Worm (Caenorhabditis elegans) whole organism, young adult: ENCODE results near the gene ndua-7.
A peak's percentile ranks its signal among the peaks of the same experiment; 100 is the strongest.

Experiments used
- B0035.1 ChIP-seq: sonication (generic microtip); optimal IDR thresholded peaks from 2 replicates; lab custom pipeline; 2016; ENCODE audit warnings: missing genetic modification characterization, mild to moderate bottlenecking, missing compliant biosample characterization, missing genotype, missing genetic modification reagents
- B0336.3 ChIP-seq: fragments of 200-800 bp; sonication (Bioruptor generic); IDR thresholded peaks from 2 replicates; pipeline ENCODE4 v1.3.6; 2022; ENCODE audit warnings: missing genetic modification characterization, missing compliant biosample characterization
- C06A6.2 ChIP-seq: fragments of 200-800 bp; sonication (Bioruptor generic); conservative IDR thresholded peaks from 2 replicates; pipeline ENCODE4 v1.3.6; 2022; ENCODE audit warnings: missing genetic modification characterization, missing compliant biosample characterization
- C17E4.6 ChIP-seq: fragments of 200-800 bp; sonication (Bioruptor generic); IDR thresholded peaks from 2 replicates; pipeline ENCODE4 v1.3.6; 2022; ENCODE audit warnings: missing genetic modification reagents, missing genetic modification characterization, missing compliant biosample characterization
- F23B12.7 ChIP-seq: sonication (generic microtip); optimal IDR thresholded peaks from 2 replicates; lab custom pipeline; 2017; ENCODE audit warnings: missing genetic modification characterization, mild to moderate bottlenecking, missing compliant biosample characterization, antibody characterized with exemption, moderate library complexity; ENCODE audit not compliant: insufficient read depth
- F57A8.1 ChIP-seq: fragments of 200-800 bp; sonication (Bioruptor generic); optimal IDR thresholded peaks from 2 replicates; lab custom pipeline; 2018; ENCODE audit warnings: mild to moderate bottlenecking, missing genetic modification characterization, moderate library complexity, missing compliant biosample characterization
- T26A5.8 ChIP-seq: sonication (generic microtip); optimal IDR thresholded peaks from 2 replicates; lab custom pipeline; 2016; ENCODE audit warnings: missing genetic modification characterization, missing compliant biosample characterization
- Y95B8A.8 ChIP-seq: fragments of 200-800 bp; sonication (Bioruptor generic); IDR thresholded peaks from 2 replicates; pipeline ENCODE4 v1.3.6; 2022; ENCODE audit warnings: missing genetic modification reagents, missing genetic modification characterization, missing compliant biosample characterization
- ZK185.1 ChIP-seq: sonication (generic microtip); optimal IDR thresholded peaks from 2 replicates; lab custom pipeline; 2016; ENCODE audit warnings: mild to moderate bottlenecking, missing genetic modification characterization, missing compliant biosample characterization; ENCODE audit not compliant: poor library complexity, severe bottlenecking
- akir-1 ChIP-seq: fragments of 200-800 bp; sonication (Bioruptor generic); optimal IDR thresholded peaks from 2 replicates; lab custom pipeline; 2018; ENCODE audit warnings: mild to moderate bottlenecking, missing genetic modification characterization, moderate library complexity, missing compliant biosample characterization
- attf-5 ChIP-seq: fragments of 200-800 bp; sonication (Bioruptor generic); optimal IDR thresholded peaks from 2 replicates; lab custom pipeline; 2018; ENCODE audit warnings: mild to moderate bottlenecking, missing genetic modification characterization, missing compliant biosample characterization
- attf-6 ChIP-seq: fragments of 200-800 bp; sonication (Bioruptor generic); IDR thresholded peaks from 2 replicates; pipeline ENCODE4 v1.3.6; 2022; ENCODE audit warnings: missing genetic modification reagents, missing genetic modification characterization, missing compliant biosample characterization
- cebp-1 ChIP-seq, 2 experiments: fragments of 200-800 bp in 1 of 2; sonication (Bioruptor generic) in 1 of 2; sonication (generic microtip) in 1 of 2; IDR thresholded peaks in 1 of 2; optimal IDR thresholded peaks in 1 of 2; 2 replicates each; pipeline versions ENCODE4 v1.3.6 to Lab custom; 2017 to 2022; ENCODE audit warnings: missing compliant biosample characterization in 2 of 2, missing genetic modification characterization in 2 of 2, mild to moderate bottlenecking in 1 of 2, missing genetic modification reagents in 1 of 2, moderate library complexity in 1 of 2
- ceh-100 ChIP-seq: fragments of 200-800 bp; sonication (Bioruptor generic); IDR thresholded peaks from 2 replicates; pipeline ENCODE4 v1.3.6; 2022; ENCODE audit warnings: missing genetic modification reagents, missing genetic modification characterization, missing compliant biosample characterization
- dox-1 ChIP-seq: fragments of 200-800 bp; sonication (Bioruptor generic); IDR thresholded peaks from 2 replicates; pipeline ENCODE4 v1.3.6; 2022; ENCODE audit warnings: missing genetic modification reagents, missing genetic modification characterization, missing compliant biosample characterization
- dpff-1 ChIP-seq: sonication (generic microtip); optimal IDR thresholded peaks from 2 replicates; lab custom pipeline; 2017; ENCODE audit warnings: mild to moderate bottlenecking, missing genetic modification characterization, missing compliant biosample characterization
- egl-18 ChIP-seq: fragments of 200-800 bp; sonication (Bioruptor generic); IDR thresholded peaks from 2 replicates; pipeline ENCODE4 v1.3.6; 2022; ENCODE audit warnings: missing genetic modification reagents, missing genetic modification characterization, missing compliant biosample characterization
- egrh-3 ChIP-seq: fragments of 200-800 bp; sonication (Bioruptor generic); IDR thresholded peaks from 2 replicates; pipeline ENCODE4 v1.3.6; 2022; ENCODE audit warnings: missing genetic modification reagents, missing genetic modification characterization, missing compliant biosample characterization
- ekl-4 ChIP-seq: fragments of 200-800 bp; sonication (Bioruptor generic); IDR thresholded peaks from 2 replicates; pipeline ENCODE4 v1.3.6; 2022; ENCODE audit warnings: missing genetic modification reagents, missing genetic modification characterization, missing compliant biosample characterization
- ets-4 ChIP-seq: fragments of 200-800 bp; sonication (Bioruptor generic); optimal IDR thresholded peaks from 2 replicates; lab custom pipeline; 2018; ENCODE audit warnings: mild to moderate bottlenecking, missing genetic modification characterization, missing compliant biosample characterization
- fkh-3 ChIP-seq: sonication (generic microtip); optimal IDR thresholded peaks from 2 replicates; lab custom pipeline; 2016; ENCODE audit warnings: mild to moderate bottlenecking, missing genetic modification characterization, missing compliant biosample characterization
- hmg-1.2 ChIP-seq: fragments of 200-800 bp; sonication (Bioruptor generic); IDR thresholded peaks from 2 replicates; pipeline ENCODE4 v1.3.6; 2022; ENCODE audit warnings: missing genetic modification reagents, missing genetic modification characterization, missing compliant biosample characterization
- hrde-1 ChIP-seq: sonication (generic microtip); optimal IDR thresholded peaks from 2 replicates; lab custom pipeline; 2016; ENCODE audit warnings: missing genetic modification characterization, mild to moderate bottlenecking, missing compliant biosample characterization, moderate library complexity, missing genotype, missing genetic modification reagents, borderline replicate concordance
- let-607 ChIP-seq, 2 experiments: fragments of 200-800 bp in 1 of 2; sonication (Bioruptor generic) in 1 of 2; sonication (generic microtip) in 1 of 2; optimal IDR thresholded peaks; 2 replicates each; lab custom pipeline; 2016 to 2018; ENCODE audit warnings: mild to moderate bottlenecking in 2 of 2, missing compliant biosample characterization in 2 of 2, missing genetic modification characterization in 2 of 2, moderate library complexity in 2 of 2, missing genotype in 1 of 2
- lin-26 ChIP-seq: fragments of 200-800 bp; sonication (Bioruptor generic); IDR thresholded peaks from 2 replicates; pipeline ENCODE4 v1.3.6; 2022; ENCODE audit warnings: missing genetic modification reagents, missing genetic modification characterization, missing compliant biosample characterization
- mcd-1 ChIP-seq: fragments of 200-800 bp; sonication (Bioruptor generic); IDR thresholded peaks from 2 replicates; pipeline ENCODE4 v1.3.6; 2022; ENCODE audit warnings: missing genetic modification reagents, missing genetic modification characterization, missing compliant biosample characterization
- nfya-2 ChIP-seq: fragments of 200-800 bp; sonication (Bioruptor generic); IDR thresholded peaks from 2 replicates; pipeline ENCODE4 v1.3.6; 2022; ENCODE audit warnings: missing genetic modification reagents, missing genetic modification characterization, missing compliant biosample characterization
- nfyb-1 ChIP-seq: fragments of 200-800 bp; sonication (Bioruptor generic); IDR thresholded peaks from 2 replicates; pipeline ENCODE4 v1.3.6; 2022; ENCODE audit warnings: missing genetic modification reagents, missing genetic modification characterization, missing compliant biosample characterization
- nhr-80 ChIP-seq: sonication (generic microtip); optimal IDR thresholded peaks from 2 replicates; lab custom pipeline; 2016; ENCODE audit warnings: missing genetic modification characterization, missing compliant biosample characterization
- pbrm-1 ChIP-seq: fragments of 200-800 bp; sonication (Bioruptor generic); IDR thresholded peaks from 2 replicates; pipeline ENCODE4 v1.3.6; 2022; ENCODE audit warnings: missing genetic modification reagents, missing genetic modification characterization, missing compliant biosample characterization
- pha-4 ChIP-seq: fragments of 150-350 bp; sonication (generic microtip); optimal IDR thresholded peaks from 2 replicates; lab custom pipeline; 2014; ENCODE audit warnings: missing biosample characterization, missing genetic modification reagents, missing genetic modification characterization
- snpc-3.4 ChIP-seq: sonication (generic microtip); optimal IDR thresholded peaks from 2 replicates; lab custom pipeline; 2017; ENCODE audit warnings: missing genetic modification characterization, mild to moderate bottlenecking, missing compliant biosample characterization, antibody characterized with exemption, moderate library complexity, missing genotype, missing genetic modification reagents
- snpc-4 ChIP-seq, 5 experiments: fragments of 150-350 bp in 1 of 5; sonication (generic microtip) in 4 of 5; optimal IDR thresholded peaks; 2 replicates each; lab custom pipeline; 2014 to 2018; ENCODE audit warnings: missing genetic modification characterization in 5 of 5, missing biosample characterization in 3 of 5, antibody characterized with exemption in 2 of 5, mild to moderate bottlenecking in 2 of 5, missing compliant biosample characterization in 2 of 5, missing genotype in 2 of 5, moderate library complexity in 2 of 5, missing genetic modification reagents in 1 of 5
- tbx-9 ChIP-seq: sonication (generic microtip); optimal IDR thresholded peaks from 2 replicates; lab custom pipeline; 2016; ENCODE audit warnings: borderline replicate concordance, missing genetic modification characterization, inconsistent platforms, missing compliant biosample characterization
- unc-62 ChIP-seq: fragments of 150-350 bp; optimal IDR thresholded peaks from 2 replicates; lab custom pipeline; 2014; ENCODE audit warnings: missing biosample characterization, missing genetic modification reagents, missing genetic modification characterization
- zfh-2 ChIP-seq: fragments of 200-800 bp; sonication (Bioruptor generic); conservative IDR thresholded peaks from 2 replicates; pipeline ENCODE4 v1.3.6; 2022; ENCODE audit warnings: missing genetic modification reagents, missing genetic modification characterization, missing compliant biosample characterization
- ztf-22 ChIP-seq: fragments of 200-800 bp; sonication (Bioruptor generic); optimal IDR thresholded peaks from 2 replicates; lab custom pipeline; 2018; ENCODE audit warnings: mild to moderate bottlenecking, missing genetic modification characterization, moderate library complexity, missing compliant biosample characterization

The ndua-7 gene

DNA sequence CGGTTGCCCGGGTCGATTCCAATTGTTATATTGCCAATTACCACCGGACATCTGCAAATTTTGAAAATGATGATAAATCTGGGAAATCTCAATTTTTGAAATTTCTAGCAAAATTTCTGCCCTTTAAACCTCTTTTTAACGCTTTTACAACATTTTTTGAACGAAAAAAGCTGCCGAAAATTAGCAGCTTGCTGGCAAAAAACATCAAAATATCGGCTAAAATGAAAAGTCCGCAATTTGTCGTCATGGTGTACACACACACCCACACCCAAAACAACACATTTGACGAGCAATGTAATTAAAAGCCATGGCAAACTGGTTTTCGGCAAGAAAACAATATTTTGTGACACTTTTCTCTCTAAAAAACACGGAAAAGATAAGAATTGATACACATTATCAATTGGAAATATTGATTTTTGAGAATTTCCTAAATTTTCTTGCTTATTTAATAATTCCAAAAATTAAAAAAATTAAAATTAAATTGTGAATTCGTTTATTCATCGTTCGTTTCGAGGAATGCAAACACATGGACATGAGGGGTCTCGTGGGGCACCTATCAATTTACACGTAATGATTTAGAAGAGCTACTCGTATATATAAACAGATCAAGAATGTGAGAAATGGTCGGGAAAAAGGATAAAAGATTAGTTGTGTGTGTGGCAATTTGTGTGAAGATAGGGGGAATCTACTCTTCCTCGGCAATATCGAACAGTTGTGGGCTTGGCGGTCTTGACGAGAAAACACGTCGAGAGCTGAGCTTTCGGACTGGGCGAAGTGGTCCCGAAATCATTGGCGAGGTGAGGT is 33.6 kb downstream of the ndua-7 start, which contains the start of gene pqn-27 (continued):
- TF ChIP-seq attf-6 (no peak), F23B12.7 (tag; lab: Kevin White, UChicago) (peak; percentile 50), ztf-22 (GFP tag; lab: Kevin White, UChicago) (peak; percentile 65), hmg-1.2 (GFP tag; lab: Robert Waterston, UW) (no peak)
- TF ChIP-seq, all 124 proteins: peak for 41

ce11 chrII:13456622-13457021 is 37.8 kb downstream of the ndua-7 start:
- 0 out of 2 replicates have a peak, but pooled peaks have one; percentile 19 for TF ChIP-seq egrh-3
- 0 out of 2 replicates have a peak, but pooled peaks have one; percentile 29 for TF ChIP-seq hmg-1.2 (GFP tag; lab: Robert Waterston, UW)
- TF ChIP-seq attf-5 (GFP tag; lab: Kevin White, UChicago), result peak; percentile 36
- TF ChIP-seq let-607 (tag; optimal IDR thresholded peaks at IDR 0.05; lab: Kevin White, UChicago), result peak in 1 of 2 experiments; percentile 10
- no peak for TF ChIP-seq ZK185.1
- no peak for TF ChIP-seq ekl-4 (GFP tag; lab: Robert Waterston, UW)
- no peak for TF ChIP-seq snpc-4 (GFP tag; optimal IDR thresholded peaks at IDR 0.05; lab: Kevin White, UChicago)
- peak in 3 of 4 experiments; percentile 20 to 64 (median 28) for TF ChIP-seq snpc-4 (tag; optimal IDR thresholded peaks at IDR 0.05; lab: Kevin White, UChicago)
- TF ChIP-seq B0035.1 (tag; lab: Kevin White, UChicago), result no peak
- TF ChIP-seq ztf-22 (GFP tag; lab: Kevin White, UChicago), result no peak
- TF ChIP-seq ets-4 (GFP tag; lab: Kevin White, UChicago), result peak; percentile 23
- peak; percentile 94 for TF ChIP-seq zfh-2
- peak; percentile 59 for TF ChIP-seq nhr-80 (tag; lab: Kevin White, UChicago)
- no peak for TF ChIP-seq attf-6
- no peak for TF ChIP-seq fkh-3 (tag; lab: Kevin White, UChicago)
- TF ChIP-seq tbx-9, result no peak
- TF ChIP-seq cebp-1 (GFP tag; IDR thresholded peaks at IDR 0.05; lab: Robert Waterston, UW), result no peak
- TF ChIP-seq cebp-1 (tag; optimal IDR thresholded peaks at IDR 0.05; lab: Kevin White, UChicago), result peak; percentile 39
- 0 out of 2 replicates have a peak, but pooled peaks have one; percentile 20 for TF ChIP-seq B0336.3 (GFP tag; lab: Robert Waterston, UW)
- TF ChIP-seq unc-62, result no peak
- no peak for TF ChIP-seq F57A8.1
- peak; percentile 70 for TF ChIP-seq dox-1 (GFP tag; lab: Robert Waterston, UW)
- TF ChIP-seq lin-26, result 0 out of 2 replicates have a peak, but pooled peaks have one; percentile 49

DNA sequence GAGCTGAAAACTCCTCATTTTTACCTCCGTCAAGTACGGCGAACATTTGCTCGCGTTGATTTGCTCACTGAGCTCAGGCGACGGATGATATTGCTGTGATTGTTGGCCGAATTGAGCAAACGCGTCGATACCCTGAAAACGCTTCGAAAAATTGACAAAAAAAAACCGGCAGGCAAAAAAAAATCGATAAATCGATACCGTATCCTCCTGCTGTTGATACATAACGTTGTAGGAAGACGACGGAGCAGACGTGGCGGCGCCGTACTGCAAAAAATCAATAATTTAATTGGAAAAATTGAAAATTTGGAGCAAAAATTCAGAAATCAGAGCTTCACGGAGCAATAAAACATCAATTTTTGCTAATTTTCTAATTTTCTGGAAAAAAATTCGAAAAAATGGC is 39.6 kb downstream of the ndua-7 start:
- TF ChIP-seq lin-26 (no peak), dpff-1 (tag; lab: Kevin White, UChicago) (no peak), Y95B8A.8 (GFP tag; lab: Robert Waterston, UW) (no peak), attf-5 (GFP tag; lab: Kevin White, UChicago) (no peak), egrh-3 (no peak)

- TF ChIP-seq zfh-2 (peak; percentile 88), egrh-3 (peak; percentile 75; the same call in 1 of the 2 replicates), T26A5.8 (tag; lab: Kevin White, UChicago) (no peak)
Observed at ce11 chrII:13451321-13451720, 43.1 kb downstream of the ndua-7 start.

ce11 chrII:13447668-13448067 is 46.7 kb downstream of the ndua-7 start:
- TF ChIP-seq attf-6 (no peak), egl-18 (no peak), snpc-4 (GFP tag; optimal IDR thresholded peaks at IDR 0.05; lab: Kevin White, UChicago) (no peak), snpc-4 (tag; optimal IDR thresholded peaks at IDR 0.05; lab: Kevin White, UChicago) (peak in 3 of 4 experiments; percentile 28 to 47 (median 40)), mcd-1 (GFP tag; lab: Robert Waterston, UW) (peak; percentile 92), ceh-100 (0 out of 2 replicates have a peak, but pooled peaks have one; percentile 16), C17E4.6 (GFP tag; lab: Robert Waterston, UW) (no peak), nfya-2 (GFP tag; lab: Robert Waterston, UW) (no peak), hrde-1 (no peak), fkh-3 (tag; lab: Kevin White, UChicago) (no peak), egrh-3 (no peak), nfyb-1 (GFP tag; lab: Robert Waterston, UW) (no peak), pha-4 (tag; lab: Kevin White, UChicago) (peak; percentile 86), C06A6.2 (GFP tag; lab: Robert Waterston, UW) (no peak), snpc-3.4 (tag; lab: Kevin White, UChicago) (no peak), akir-1 (no peak), pbrm-1 (GFP tag; lab: Robert Waterston, UW) (peak; percentile 17; the same call in 1 of the 2 replicates)
